Fruit fly (Drosophila melanogaster) whole organism, embryonic: Measurements from ENCODE around the gene Ublcp1.

ENCODE experiments used
- Asciz ChIP-seq: fragments of 200-800 bp; sonication (Bioruptor generic); optimal IDR thresholded peaks from 2 replicates; lab custom pipeline; 2017; ENCODE audit warnings: missing biosample characterization, mild to moderate bottlenecking, missing genetic modification characterization, missing genetic modification reagents
- CG10366 ChIP-seq: fragments of 200-800 bp; sonication (Bioruptor generic); IDR thresholded peaks from 2 replicates; pipeline ENCODE4 v1.3.6; 2022; ENCODE audit warnings: missing biosample characterization, missing genetic modification characterization
- CG11560 ChIP-seq: fragments of 200-800 bp; sonication (Bioruptor generic); IDR thresholded peaks from 3 replicates; pipeline ENCODE4 v1.3.6; 2022; ENCODE audit warnings: missing biosample characterization, missing genetic modification characterization
- CG11723 ChIP-seq: fragments of 200-800 bp; sonication (Bioruptor generic); optimal IDR thresholded peaks from 2 replicates; lab custom pipeline; 2017; ENCODE audit warnings: missing biosample characterization, mild to moderate bottlenecking, missing genetic modification characterization
- CG12659 ChIP-seq: fragments of 200-800 bp; sonication (Bioruptor generic); optimal IDR thresholded peaks from 3 replicates; lab custom pipeline; 2017; ENCODE audit warnings: mild to moderate bottlenecking, missing biosample characterization, missing genetic modification reagents, missing genetic modification characterization
- CG13424 ChIP-seq: fragments of 200-800 bp; sonication (Bioruptor generic); optimal IDR thresholded peaks from 2 replicates; lab custom pipeline; 2019; ENCODE audit warnings: missing biosample characterization, mild to moderate bottlenecking, missing genetic modification characterization, moderate library complexity
- CG15269 ChIP-seq: fragments of 200-800 bp; sonication (Bioruptor generic); optimal IDR thresholded peaks from 2 replicates; lab custom pipeline; 2018; ENCODE audit warnings: missing biosample characterization, mild to moderate bottlenecking, missing genetic modification characterization, moderate library complexity
- CG16813 ChIP-seq: fragments of 200-800 bp; sonication (Bioruptor generic); IDR thresholded peaks from 3 replicates; pipeline ENCODE4 v1.3.6; 2022; ENCODE audit warnings: missing biosample characterization, missing genetic modification characterization; ENCODE audit not compliant: partially characterized antibody
- CG17829 ChIP-seq: fragments of 200-800 bp; optimal IDR thresholded peaks from 2 replicates; lab custom pipeline; 2019; ENCODE audit warnings: missing biosample characterization, mild to moderate bottlenecking, missing genetic modification characterization, moderate library complexity
- CG2678 ChIP-seq: fragments of 200-800 bp; sonication (Bioruptor generic); optimal IDR thresholded peaks from 3 replicates; lab custom pipeline; 2019; ENCODE audit warnings: missing biosample characterization, mild to moderate bottlenecking, missing genetic modification characterization, moderate library complexity
- CG31365 ChIP-seq: fragments of 200-800 bp; sonication (Bioruptor generic); optimal IDR thresholded peaks from 2 replicates; lab custom pipeline; 2018; ENCODE audit warnings: missing biosample characterization, mild to moderate bottlenecking, missing genetic modification characterization
- CG43689 ChIP-seq: fragments of 200-800 bp; sonication (Bioruptor generic); IDR thresholded peaks from 2 replicates; pipeline ENCODE4 v1.3.6; 2022; ENCODE audit warnings: missing biosample characterization, missing genetic modification characterization
- CG6254 ChIP-seq: fragments of 200-800 bp; sonication (Bioruptor generic); optimal IDR thresholded peaks from 3 replicates; lab custom pipeline; 2017; ENCODE audit warnings: mild to moderate bottlenecking, missing biosample characterization, missing genetic modification reagents, missing genetic modification characterization
- CG7357 ChIP-seq: fragments of 200-800 bp; sonication (Bioruptor generic); IDR thresholded peaks from 3 replicates; pipeline ENCODE4 v1.3.6; 2022; ENCODE audit warnings: missing biosample characterization, missing genetic modification characterization
- CG9797 ChIP-seq: fragments of 200-800 bp; sonication (Bioruptor generic); optimal IDR thresholded peaks from 3 replicates; lab custom pipeline; 2018; ENCODE audit warnings: missing biosample characterization, mild to moderate bottlenecking, missing genetic modification characterization
- CG9817 ChIP-seq: fragments of 200-800 bp; sonication (Bioruptor generic); optimal IDR thresholded peaks from 2 replicates; lab custom pipeline; 2018; ENCODE audit warnings: missing biosample characterization, mild to moderate bottlenecking, missing genetic modification characterization, moderate library complexity
- Dek ChIP-seq: fragments of 200-800 bp; sonication (Bioruptor generic); optimal IDR thresholded peaks from 3 replicates; lab custom pipeline; 2019; ENCODE audit warnings: missing biosample characterization, mild to moderate bottlenecking, missing genetic modification characterization, moderate library complexity
- ERR ChIP-seq: fragments of 200-800 bp; sonication (Bioruptor generic); optimal IDR thresholded peaks from 2 replicates; lab custom pipeline; 2016; ENCODE audit warnings: missing biosample characterization, missing genetic modification characterization
- Fer2 ChIP-seq: fragments of 200-800 bp; sonication (Bioruptor generic); optimal IDR thresholded peaks from 2 replicates; lab custom pipeline; 2018; ENCODE audit warnings: missing biosample characterization, mild to moderate bottlenecking, missing genetic modification characterization, moderate library complexity
- Lhr ChIP-seq: fragments of 200-800 bp; sonication (Bioruptor generic); optimal IDR thresholded peaks from 3 replicates; lab custom pipeline; 2017; ENCODE audit warnings: mild to moderate bottlenecking, missing biosample characterization, missing genetic modification reagents, missing genetic modification characterization
- NC2α ChIP-seq: fragments of 200-800 bp; sonication (Bioruptor generic); optimal IDR thresholded peaks from 2 replicates; lab custom pipeline; 2016; ENCODE audit warnings: missing biosample characterization, missing genetic modification characterization
- ab ChIP-seq: fragments of 200-800 bp; sonication (Bioruptor generic); optimal IDR thresholded peaks from 2 replicates; lab custom pipeline; 2016; ENCODE audit warnings: missing biosample characterization, missing genetic modification characterization
- cato ChIP-seq: fragments of 200-800 bp; sonication (Bioruptor generic); optimal IDR thresholded peaks from 2 replicates; lab custom pipeline; 2016; ENCODE audit warnings: missing biosample characterization, missing genetic modification characterization, borderline replicate concordance
- ci ChIP-seq: fragments of 200-800 bp; sonication (Bioruptor generic); IDR thresholded peaks from 3 replicates; pipeline ENCODE4 v1.3.6; 2022; ENCODE audit warnings: missing biosample characterization, missing genetic modification characterization
- cwo ChIP-seq: fragments of 200-800 bp; sonication (Bioruptor generic); optimal IDR thresholded peaks from 3 replicates; lab custom pipeline; 2017; ENCODE audit warnings: missing biosample characterization, missing genetic modification characterization, mild to moderate bottlenecking, moderate library complexity, missing genetic modification reagents
- h ChIP-seq: fragments of >200 bp; optimal IDR thresholded peaks from 2 replicates; lab custom pipeline; 2017
- ind ChIP-seq: fragments of 200-800 bp; sonication (Bioruptor generic); optimal IDR thresholded peaks from 3 replicates; lab custom pipeline; 2016; ENCODE audit warnings: missing biosample characterization, missing genetic modification characterization
- kay ChIP-seq: fragments of 200-800 bp; sonication (Bioruptor generic); optimal IDR thresholded peaks from 2 replicates; lab custom pipeline; 2016; ENCODE audit warnings: missing biosample characterization, missing genetic modification characterization
- mld ChIP-seq: fragments of 200-800 bp; sonication (Bioruptor generic); IDR thresholded peaks from 3 replicates; pipeline ENCODE4 v1.3.6; 2022; ENCODE audit warnings: missing biosample characterization, missing genetic modification characterization; ENCODE audit not compliant: partially characterized antibody
- sd ChIP-seq: fragments of 200-800 bp; sonication (Bioruptor generic); optimal IDR thresholded peaks from 3 replicates; lab custom pipeline; 2018; ENCODE audit warnings: missing biosample characterization, mild to moderate bottlenecking, missing genetic modification characterization, moderate library complexity
- sens ChIP-seq: fragments of 200-800 bp; sonication (Bioruptor generic); peaks from one replicate; lab custom pipeline; 2016; ENCODE audit warnings: missing biosample characterization, missing genetic modification characterization
- so ChIP-seq: fragments of 200-800 bp; sonication (Bioruptor generic); IDR thresholded peaks from 3 replicates; pipeline ENCODE4 v1.3.6; 2022; ENCODE audit warnings: missing biosample characterization, missing genetic modification characterization
- tx ChIP-seq: fragments of 200-800 bp; sonication (Bioruptor generic); optimal IDR thresholded peaks from 2 replicates; lab custom pipeline; 2016; ENCODE audit warnings: missing biosample characterization, missing genetic modification characterization
- zen2 ChIP-seq: fragments of 200-800 bp; sonication (Bioruptor generic); IDR thresholded peaks from 3 replicates; pipeline ENCODE4 v1.3.6; 2022; ENCODE audit warnings: missing biosample characterization, missing genetic modification characterization; ENCODE audit not compliant: partially characterized antibody
- zfh2 ChIP-seq: fragments of 200-800 bp; sonication (Bioruptor generic); optimal IDR thresholded peaks from 2 replicates; lab custom pipeline; 2016; ENCODE audit warnings: missing biosample characterization, missing genetic modification characterization

Ublcp1 gene

DNA sequence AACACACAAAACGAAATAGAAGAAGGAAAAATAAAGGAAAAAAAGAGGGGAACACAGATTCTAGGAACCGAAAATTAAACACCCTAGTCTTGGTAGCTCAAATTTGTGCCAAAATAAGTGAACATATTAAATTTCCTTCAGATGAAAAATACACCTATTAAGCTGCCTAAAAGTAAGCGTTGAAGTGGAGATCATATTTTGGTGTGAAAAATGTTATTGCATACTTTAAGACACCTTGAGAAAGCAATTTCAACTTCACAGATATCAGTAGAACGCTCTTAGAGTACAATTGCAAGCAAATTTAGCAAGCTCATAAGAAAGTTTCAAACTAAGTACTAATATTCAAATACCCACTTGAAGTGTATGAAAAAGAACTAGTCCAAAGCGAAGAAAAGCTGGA lies 49.4 kb downstream of the Ublcp1 start (continued):
- no peak for TF ChIP-seq tx (GFP tag; lab: Kevin White, UChicago)
- no peak for TF ChIP-seq CG6254 (GFP tag; lab: Kevin White, UChicago)
- no peak for TF ChIP-seq ind
- TF ChIP-seq Dek (tag; lab: Kevin White, UChicago): no peak
- TF ChIP-seq CG17829: no peak
- TF ChIP-seq CG31365 (tag; lab: Kevin White, UChicago): no peak
- no peak for TF ChIP-seq CG10366 (GFP tag; lab: Robert Waterston, UW)
- TF ChIP-seq CG9797 (GFP tag; lab: Kevin White, UChicago): no peak
- peak; percentile 2 for TF ChIP-seq zfh2 (GFP tag; lab: Kevin White, UChicago)
- TF ChIP-seq Lhr (GFP tag; lab: Kevin White, UChicago): no peak
- no peak for TF ChIP-seq ci
- TF ChIP-seq sd (tag; lab: Kevin White, UChicago): no peak
- no peak for TF ChIP-seq ERR (GFP tag; lab: Kevin White, UChicago)
- TF ChIP-seq cato: no peak
- TF ChIP-seq Fer2 (tag; lab: Kevin White, UChicago): no peak
- no peak for TF ChIP-seq CG11560 (tag; lab: Robert Waterston, UW)
- no peak for TF ChIP-seq CG11723 (GFP tag; lab: Kevin White, UChicago)
- TF ChIP-seq mld (GFP tag; lab: Robert Waterston, UW): no peak
- TF ChIP-seq ab: no peak
- TF ChIP-seq so (GFP tag; lab: Robert Waterston, UW): no peak
- TF ChIP-seq CG12659: peak; percentile 2
- no peak for TF ChIP-seq Asciz (GFP tag; lab: Kevin White, UChicago)
- no peak for TF ChIP-seq CG9817 (tag; lab: Kevin White, UChicago)
- no peak for TF ChIP-seq h
- TF ChIP-seq cwo (GFP tag; lab: Kevin White, UChicago): peak; percentile 8
- TF ChIP-seq CG7357 (GFP tag; lab: Robert Waterston, UW): no peak
- peak; percentile 33 for TF ChIP-seq CG15269 (tag; lab: Kevin White, UChicago)
- TF ChIP-seq CG13424 (tag; lab: Kevin White, UChicago): peak; percentile 36
- no peak for TF ChIP-seq sens (GFP tag; lab: Kevin White, UChicago)
- no peak for TF ChIP-seq CG43689 (GFP tag; lab: Robert Waterston, UW)
- no peak for TF ChIP-seq CG16813 (GFP tag; lab: Robert Waterston, UW)
- peak; percentile 56 for TF ChIP-seq CG2678 (tag; lab: Kevin White, UChicago)
- TF ChIP-seq NC2α (GFP tag; lab: Kevin White, UChicago): no peak
- TF ChIP-seq kay: no peak
- no peak for TF ChIP-seq zen2
